Fruit fly (Drosophila melanogaster) whole organism, pupa: Measurements from ENCODE around the gene CG13482.

Source experiments
- CG13204 ChIP-seq: fragments of 200-800 bp; sonication (Bioruptor generic); optimal IDR thresholded peaks from 2 replicates; lab custom pipeline; 2018; ENCODE audit warnings: missing biosample characterization, mild to moderate bottlenecking, missing genetic modification characterization, moderate library complexity
- CG8159 ChIP-seq: fragments of 200-800 bp; sonication (Bioruptor generic); optimal IDR thresholded peaks from 3 replicates; lab custom pipeline; 2018; ENCODE audit warnings: missing biosample characterization, mild to moderate bottlenecking, missing genetic modification characterization, moderate library complexity

- TF ChIP-seq CG13204 (GFP tag; lab: Kevin White, UChicago) (no peak), CG8159 (tag; lab: Kevin White, UChicago) (no peak)
Observed at dm6 chr3L:14366124-14366523, 37.0 kb downstream of the CG13482 start.
